Worm (Caenorhabditis elegans) whole organism, L2 larva: ENCODE measurements around the gene F37A8.2.

Experiments
- aly-2 ChIP-seq: fragments of 150-350 bp; optimal IDR thresholded peaks from 2 replicates; lab custom pipeline; 2014; ENCODE audit warnings: missing biosample characterization, missing genetic modification characterization
- nhr-237 ChIP-seq: fragments of 150-350 bp; optimal IDR thresholded peaks from 2 replicates; lab custom pipeline; 2014; ENCODE audit warnings: missing biosample characterization, missing genetic modification characterization

- TF ChIP-seq aly-2 (no peak), nhr-237 (no peak)
Measured at ce11 chrIII:3898354-3898753, 33.0 kb downstream of the F37A8.2 start.
